Worm (Caenorhabditis elegans) whole organism, L2 larva: ENCODE data around the gene R10H10.7.

Experiments
- aly-2 ChIP-seq: fragments of 150-350 bp; optimal IDR thresholded peaks from 2 replicates; lab custom pipeline; 2014; ENCODE audit warnings: missing biosample characterization, missing genetic modification characterization
- ama-1 ChIP-seq: fragments of 150-350 bp; optimal IDR thresholded peaks from 2 replicates; lab custom pipeline; 2018; ENCODE audit warnings: inconsistent platforms
- ceh-16 ChIP-seq: fragments of 150-350 bp; optimal IDR thresholded peaks from 2 replicates; lab custom pipeline; 2014; ENCODE audit warnings: missing biosample characterization, missing genetic modification characterization
- elt-3 ChIP-seq: sonication (generic microtip); optimal IDR thresholded peaks from 2 replicates; lab custom pipeline; 2017; ENCODE audit warnings: missing biosample characterization, missing genetic modification characterization
- fos-1 ChIP-seq: fragments of 150-350 bp; optimal IDR thresholded peaks from 2 replicates; lab custom pipeline; 2014; ENCODE audit warnings: missing biosample characterization, missing genetic modification characterization
- lin-11 ChIP-seq: fragments of 150-350 bp; sonication (generic microtip); optimal IDR thresholded peaks from 2 replicates; lab custom pipeline; 2014; ENCODE audit warnings: missing biosample characterization, missing genetic modification characterization, inconsistent platforms, mixed read lengths
- lin-39 ChIP-seq: fragments of 150-350 bp; optimal IDR thresholded peaks from 2 replicates; lab custom pipeline; 2014; ENCODE audit warnings: missing biosample characterization, missing genetic modification reagents, missing genetic modification characterization
- lsy-2 ChIP-seq, 2 experiments: fragments of 150-350 bp in 1 of 2; sonication (generic microtip) in 1 of 2; optimal IDR thresholded peaks; 2 replicates each; lab custom pipeline; 2014 to 2017; ENCODE audit warnings: missing biosample characterization in 2 of 2, missing genetic modification characterization in 2 of 2
- nhr-10 ChIP-seq: sonication (generic microtip); optimal IDR thresholded peaks from 2 replicates; lab custom pipeline; 2017; ENCODE audit warnings: missing biosample characterization, missing genetic modification characterization
- nhr-23 ChIP-seq: fragments of 150-350 bp; optimal IDR thresholded peaks from 2 replicates; lab custom pipeline; 2014; ENCODE audit warnings: missing biosample characterization, missing genetic modification reagents, missing genetic modification characterization
- nhr-6 ChIP-seq: fragments of 150-350 bp; optimal IDR thresholded peaks from 2 replicates; lab custom pipeline; 2014; ENCODE audit warnings: missing biosample characterization, missing genetic modification characterization
- ztf-11 ChIP-seq: sonication (generic microtip); optimal IDR thresholded peaks from 2 replicates; lab custom pipeline; 2017; ENCODE audit warnings: missing biosample characterization, missing genetic modification characterization

- TF ChIP-seq lin-39 (tag; lab: Kevin White, UChicago) (no peak), ztf-11 (tag; lab: Kevin White, UChicago) (no peak), lsy-2 (tag; optimal IDR thresholded peaks at IDR 0.05; lab: Kevin White, UChicago) (no peak), ama-1 (lab: Kevin White, UChicago) (no peak), nhr-6 (tag; lab: Kevin White, UChicago) (no peak), nhr-10 (tag; lab: Kevin White, UChicago) (no peak), elt-3 (tag; lab: Kevin White, UChicago) (no peak), ceh-16 (tag; lab: Kevin White, UChicago) (no peak), nhr-23 (tag; lab: Kevin White, UChicago) (no peak), aly-2 (tag; lab: Kevin White, UChicago) (no peak), fos-1 (tag; lab: Kevin White, UChicago) (no peak), lin-11 (tag; lab: Kevin White, UChicago) (no peak)
Measured at ce11 chrIV:10409377-10409776, 4.4 kb downstream of the R10H10.7 start, which contains the start of gene rfk-1.
